Fruit fly (Drosophila melanogaster): ENCODE measurements around the gene DIP-iota.

DIP-iota gene

dm6 chr2L:6647103-6647711 lies 25.7 kb upstream of the DIP-iota start (continued):
- TF ChIP-seq gcm2 (GFP tag; optimal IDR thresholded peaks at IDR 0.05) (peak; percentile 97), CG1603 (tag; optimal IDR thresholded peaks at IDR 0.05) (peak; percentile 98), CG3065 (GFP tag; optimal IDR thresholded peaks at IDR 0.05) (peak; percentile 97), zfh2 (GFP tag; optimal IDR thresholded peaks at IDR 0.05) (peak; percentile 94), Optix (GFP tag; IDR thresholded peaks at IDR 0.05) (peak; percentile 97), CG8924 (tag; optimal IDR thresholded peaks at IDR 0.05) (peak; percentile 99), CG17612 (GFP tag; IDR thresholded peaks at IDR 0.05) (peak; percentile 93), chinmo (GFP tag; IDR thresholded peaks at IDR 0.05; ENCODE audit: partially characterized antibody) (peak; percentile 96), sisA (GFP tag; IDR thresholded peaks at IDR 0.05) (peak; percentile 97), hkb (optimal IDR thresholded peaks at IDR 0.05) (no peak), hkb (GFP tag; IDR thresholded peaks at IDR 0.05) (peak; percentile 99), rib (GFP tag; IDR thresholded peaks at IDR 0.05) (peak; percentile 93), HLH4C (GFP tag; IDR thresholded peaks at IDR 0.05; ENCODE audit: partially characterized antibody) (peak; percentile 60; the same call in 2 of the 3 replicates), Rx (GFP tag; IDR thresholded peaks at IDR 0.05) (peak; percentile 96), CG12299 (tag; optimal IDR thresholded peaks at IDR 0.05) (peak; percentile 97), CG7928 (GFP tag; optimal IDR thresholded peaks at IDR 0.05) (peak; percentile 76), org-1 (GFP tag; optimal IDR thresholded peaks at IDR 0.05) (peak; percentile 98), corto (GFP tag; optimal IDR thresholded peaks at IDR 0.05) (peak; percentile 60), BtbVII (GFP tag; optimal IDR thresholded peaks at IDR 0.05) (peak; percentile 98), ftz-f1 (GFP tag; optimal IDR thresholded peaks at IDR 0.05) (peak; percentile 73), CG12942 (GFP tag; optimal IDR thresholded peaks at IDR 0.05) (peak; percentile 98), Ets97D (GFP tag; optimal IDR thresholded peaks at IDR 0.05) (peak; percentile 94), onecut (GFP tag; IDR thresholded peaks at IDR 0.05) (peak; percentile 96), Dbx (GFP tag; IDR thresholded peaks at IDR 0.05) (peak; percentile 95), Ada2b (GFP tag; IDR thresholded peaks at IDR 0.05) (peak; percentile 98), lola (GFP tag; optimal IDR thresholded peaks at IDR 0.05) (peak in 1 of 3 experiments; percentile 97), lmd (GFP tag; IDR thresholded peaks at IDR 0.05) (peak; percentile 97), CG2120 (GFP tag; optimal IDR thresholded peaks at IDR 0.05) (peak; percentile 98), cg (GFP tag; optimal IDR thresholded peaks at IDR 0.05) (peak; percentile 89), hbn (GFP tag; IDR thresholded peaks at IDR 0.05; ENCODE audit: partially characterized antibody) (0 out of 2 replicates have a peak, but pooled peaks have one; percentile 17), Opbp (GFP tag; IDR thresholded peaks at IDR 0.05; ENCODE audit: partially characterized antibody) (peak; percentile 25; the same call in 1 of the 3 replicates), Nf-YA (GFP tag; IDR thresholded peaks at IDR 0.05) (peak; percentile 94), CG16815 (GFP tag; optimal IDR thresholded peaks at IDR 0.05) (peak; percentile 95), CG1792 (GFP tag; optimal IDR thresholded peaks at IDR 0.05) (peak; percentile 95), tup (GFP tag; optimal IDR thresholded peaks at IDR 0.05) (peak; percentile 97), zen2 (GFP tag; IDR thresholded peaks at IDR 0.05; ENCODE audit: partially characterized antibody) (no peak), otp (GFP tag; IDR thresholded peaks at IDR 0.05) (peak; percentile 98), MTF-1 (GFP tag; optimal IDR thresholded peaks at IDR 0.05; ENCODE audit: borderline replicate concordance) (peak; percentile 96), tin (GFP tag; optimal IDR thresholded peaks at IDR 0.05) (peak; percentile 99), tio (GFP tag; optimal IDR thresholded peaks at IDR 0.05) (peak; percentile 98), aop (GFP tag; IDR thresholded peaks at IDR 0.05) (peak; percentile 86), amos (GFP tag; IDR thresholded peaks at IDR 0.05; ENCODE audit: partially characterized antibody) (no peak; the same call in 1 of the 2 replicates), crp (GFP tag; optimal IDR thresholded peaks at IDR 0.05) (peak; percentile 34 to 73), Dip2 (GFP tag; IDR thresholded peaks at IDR 0.05) (peak; percentile 55; the same call in 1 of the 2 replicates), Med (GFP tag) (peak; percentile 100), Ets65A (GFP tag) (peak; percentile 100), CG12219 (GFP tag; optimal IDR thresholded peaks at IDR 0.05) (peak; percentile 99), CG31224 (GFP tag; IDR thresholded peaks at IDR 0.05) (peak; percentile 92), CG34376 (GFP tag; optimal IDR thresholded peaks at IDR 0.05) (peak; percentile 96)
